Fruit fly (Drosophila melanogaster) whole organism, embryonic: Measurements from ENCODE around the gene Nepl20.

Experiments used
- Adf1 ChIP-seq: fragments of 200-800 bp; sonication (Bioruptor generic); IDR thresholded peaks from 2 replicates; pipeline ENCODE4 v1.3.6; 2022; ENCODE audit warnings: missing biosample characterization, missing genetic modification characterization
- B-H2 ChIP-seq: fragments of 200-800 bp; sonication (Bioruptor generic); optimal IDR thresholded peaks from 2 replicates; lab custom pipeline; 2018; ENCODE audit warnings: missing biosample characterization, mild to moderate bottlenecking, missing genetic modification characterization
- CG11696 ChIP-seq: fragments of 200-800 bp; sonication (Bioruptor generic); IDR thresholded peaks from 2 replicates; pipeline ENCODE4 v1.3.6; 2022; ENCODE audit warnings: missing biosample characterization, missing genetic modification characterization
- CG12071 ChIP-seq: fragments of 200-800 bp; sonication (Bioruptor generic); optimal IDR thresholded peaks from 3 replicates; lab custom pipeline; 2018; ENCODE audit warnings: missing biosample characterization, mild to moderate bottlenecking, missing genetic modification characterization
- CG12155 ChIP-seq: fragments of 200-800 bp; sonication (Bioruptor generic); optimal IDR thresholded peaks from 3 replicates; lab custom pipeline; 2016; ENCODE audit warnings: missing biosample characterization, missing genetic modification characterization
- CG12219 ChIP-seq: fragments of 200-800 bp; sonication (Bioruptor generic); optimal IDR thresholded peaks from 3 replicates; lab custom pipeline; 2018; ENCODE audit warnings: missing biosample characterization, mild to moderate bottlenecking, missing genetic modification characterization
- CG12299 ChIP-seq: fragments of 200-800 bp; sonication (Bioruptor generic); optimal IDR thresholded peaks from 2 replicates; lab custom pipeline; 2018; ENCODE audit warnings: missing biosample characterization, mild to moderate bottlenecking, missing genetic modification characterization
- CG15073 ChIP-seq: fragments of 200-800 bp; sonication (Bioruptor generic); optimal IDR thresholded peaks from 2 replicates; lab custom pipeline; 2016; ENCODE audit warnings: missing biosample characterization, missing genetic modification characterization
- CG1602 ChIP-seq: fragments of 200-800 bp; sonication (Bioruptor generic); optimal IDR thresholded peaks from 3 replicates; lab custom pipeline; 2016; ENCODE audit warnings: missing biosample characterization, missing genetic modification characterization
- CG1647 ChIP-seq: fragments of 200-800 bp; sonication (Bioruptor generic); optimal IDR thresholded peaks from 3 replicates; lab custom pipeline; 2016; ENCODE audit warnings: missing biosample characterization, missing genetic modification characterization
- CG17186 ChIP-seq: fragments of 200-800 bp; sonication (Bioruptor generic); optimal IDR thresholded peaks from 3 replicates; lab custom pipeline; 2017; ENCODE audit warnings: missing biosample characterization, missing genetic modification reagents, missing genetic modification characterization
- CG17568 ChIP-seq: fragments of 200-800 bp; sonication (Bioruptor generic); optimal IDR thresholded peaks from 2 replicates; lab custom pipeline; 2018; ENCODE audit warnings: missing biosample characterization, mild to moderate bottlenecking, missing genetic modification characterization, moderate library complexity
- CG18476 ChIP-seq: fragments of 200-800 bp; sonication (Bioruptor generic); optimal IDR thresholded peaks from 2 replicates; lab custom pipeline; 2016; ENCODE audit warnings: missing biosample characterization, mild to moderate bottlenecking, missing genetic modification characterization
- CG3838 ChIP-seq: fragments of 200-800 bp; sonication (Bioruptor generic); optimal IDR thresholded peaks from 3 replicates; lab custom pipeline; 2016; ENCODE audit warnings: missing biosample characterization, missing genetic modification characterization
- CG43689 ChIP-seq: fragments of 200-800 bp; sonication (Bioruptor generic); IDR thresholded peaks from 2 replicates; pipeline ENCODE4 v1.3.6; 2022; ENCODE audit warnings: missing biosample characterization, missing genetic modification characterization
- CG4854 ChIP-seq: fragments of 200-800 bp; sonication (Bioruptor generic); optimal IDR thresholded peaks from 2 replicates; lab custom pipeline; 2016; ENCODE audit warnings: missing biosample characterization, missing genetic modification characterization, inconsistent platforms
- CG7556 ChIP-seq: fragments of 200-800 bp; sonication (Bioruptor generic); optimal IDR thresholded peaks from 2 replicates; lab custom pipeline; 2017; ENCODE audit warnings: missing biosample characterization, mild to moderate bottlenecking, missing genetic modification characterization
- CG8089 ChIP-seq: fragments of 200-800 bp; sonication (Bioruptor generic); optimal IDR thresholded peaks from 3 replicates; lab custom pipeline; 2016; ENCODE audit warnings: missing biosample characterization, missing genetic modification characterization
- CG9609 ChIP-seq: fragments of 200-800 bp; sonication (Bioruptor generic); optimal IDR thresholded peaks from 3 replicates; lab custom pipeline; 2016; ENCODE audit warnings: missing biosample characterization, missing genetic modification characterization
- D ChIP-seq, 2 experiments: fragments of 200-800 bp in 1 of 2; fragments of >200 bp in 1 of 2; sonication (Bioruptor generic) in 1 of 2; optimal IDR thresholded peaks; 2 replicates in 1 of 2; 3 replicates in 1 of 2; lab custom pipeline; 2017; ENCODE audit warnings: mild to moderate bottlenecking in 1 of 2, missing biosample characterization in 1 of 2, missing genetic modification characterization in 1 of 2, missing genetic modification reagents in 1 of 2
- D19B ChIP-seq: fragments of 200-800 bp; sonication (Bioruptor generic); optimal IDR thresholded peaks from 2 replicates; lab custom pipeline; 2017; ENCODE audit warnings: missing biosample characterization, mild to moderate bottlenecking, missing genetic modification characterization
- Dad ChIP-seq: fragments of 200-800 bp; sonication (Bioruptor generic); optimal IDR thresholded peaks from 3 replicates; lab custom pipeline; 2016; ENCODE audit warnings: missing biosample characterization, missing genetic modification characterization
- Dek ChIP-seq: fragments of 200-800 bp; sonication (Bioruptor generic); optimal IDR thresholded peaks from 3 replicates; lab custom pipeline; 2019; ENCODE audit warnings: missing biosample characterization, mild to moderate bottlenecking, missing genetic modification characterization, moderate library complexity
- Eip74EF ChIP-seq, 2 experiments: fragments of 200-800 bp in 1 of 2; fragments of >200 bp in 1 of 2; sonication (Bioruptor generic) in 1 of 2; optimal IDR thresholded peaks; 2 replicates each; lab custom pipeline; 2017 to 2019; ENCODE audit warnings: missing biosample characterization in 2 of 2, missing genetic modification characterization in 2 of 2, mild to moderate bottlenecking in 1 of 2, moderate library complexity in 1 of 2
- Elba2 ChIP-seq: fragments of 200-800 bp; sonication (Bioruptor generic); optimal IDR thresholded peaks from 3 replicates; lab custom pipeline; 2016; ENCODE audit warnings: missing biosample characterization, missing genetic modification characterization
- Hmr ChIP-seq: fragments of 200-800 bp; sonication (Bioruptor generic); optimal IDR thresholded peaks from 3 replicates; lab custom pipeline; 2017; ENCODE audit warnings: mild to moderate bottlenecking, missing biosample characterization, missing genetic modification reagents, missing genetic modification characterization
- Hr39 ChIP-seq: fragments of >200 bp; optimal IDR thresholded peaks from 2 replicates; lab custom pipeline; 2017
- Nf-YC ChIP-seq: fragments of 200-800 bp; optimal IDR thresholded peaks from 3 replicates; lab custom pipeline; 2019; ENCODE audit warnings: missing biosample characterization, mild to moderate bottlenecking, missing genetic modification characterization, moderate library complexity
- Opbp ChIP-seq: fragments of 200-800 bp; sonication (Bioruptor generic); IDR thresholded peaks from 3 replicates; pipeline ENCODE4 v1.3.6; 2022; ENCODE audit warnings: missing biosample characterization, missing genetic modification characterization; ENCODE audit not compliant: partially characterized antibody
- Optix ChIP-seq: fragments of 200-800 bp; sonication (Bioruptor generic); IDR thresholded peaks from 3 replicates; pipeline ENCODE4 v1.3.6; 2022; ENCODE audit warnings: missing biosample characterization, missing genetic modification characterization
- Sry-δ ChIP-seq: fragments of 200-800 bp; sonication (Bioruptor generic); optimal IDR thresholded peaks from 2 replicates; lab custom pipeline; 2016; ENCODE audit warnings: missing biosample characterization, missing genetic modification characterization
- bcd ChIP-seq: fragments of 200-800 bp; sonication (Bioruptor generic); optimal IDR thresholded peaks from 2 replicates; lab custom pipeline; 2017; ENCODE audit warnings: missing biosample characterization, mild to moderate bottlenecking, missing genetic modification characterization
- cad ChIP-seq: fragments of >200 bp; optimal IDR thresholded peaks from 2 replicates; lab custom pipeline; 2017; ENCODE audit warnings: missing biosample characterization, missing genetic modification characterization
- chif ChIP-seq, 2 experiments: fragments of 200-800 bp; sonication (Bioruptor generic); optimal IDR thresholded peaks; 3 replicates each; lab custom pipeline; 2016; ENCODE audit warnings: missing biosample characterization in 2 of 2, missing genetic modification characterization in 2 of 2
- chn ChIP-seq: fragments of 200-800 bp; sonication (Bioruptor generic); optimal IDR thresholded peaks from 2 replicates; lab custom pipeline; 2016; ENCODE audit warnings: missing biosample characterization, missing genetic modification characterization
- ci ChIP-seq: fragments of 200-800 bp; sonication (Bioruptor generic); IDR thresholded peaks from 3 replicates; pipeline ENCODE4 v1.3.6; 2022; ENCODE audit warnings: missing biosample characterization, missing genetic modification characterization
- crp ChIP-seq, 2 experiments: fragments of 200-800 bp; sonication (Bioruptor generic); optimal IDR thresholded peaks; 2 replicates in 1 of 2; 3 replicates in 1 of 2; lab custom pipeline; 2017; ENCODE audit warnings: missing biosample characterization in 2 of 2, missing genetic modification characterization in 2 of 2, mild to moderate bottlenecking in 1 of 2, moderate library complexity in 1 of 2
- ems ChIP-seq: fragments of 200-800 bp; sonication (Bioruptor generic); optimal IDR thresholded peaks from 3 replicates; lab custom pipeline; 2016; ENCODE audit warnings: missing biosample characterization, missing genetic modification characterization
- en ChIP-seq: fragments of 200-800 bp; sonication (Bioruptor generic); optimal IDR thresholded peaks from 2 replicates; lab custom pipeline; 2016; ENCODE audit warnings: missing biosample characterization, missing genetic modification characterization
- ewg ChIP-seq: fragments of 200-800 bp; sonication (Bioruptor generic); optimal IDR thresholded peaks from 3 replicates; lab custom pipeline; 2017; ENCODE audit warnings: mild to moderate bottlenecking, missing biosample characterization, missing genetic modification reagents, missing genetic modification characterization
- jing ChIP-seq: fragments of 200-800 bp; sonication (Bioruptor generic); optimal IDR thresholded peaks from 2 replicates; lab custom pipeline; 2018; ENCODE audit warnings: missing biosample characterization, mild to moderate bottlenecking, missing genetic modification characterization
- ken ChIP-seq: fragments of 200-800 bp; sonication (Bioruptor generic); IDR thresholded peaks from 3 replicates; pipeline ENCODE4 v1.3.6; 2022; ENCODE audit warnings: missing biosample characterization, missing genetic modification characterization
- lab ChIP-seq: fragments of 200-800 bp; sonication (Bioruptor generic); optimal IDR thresholded peaks from 3 replicates; lab custom pipeline; 2017; ENCODE audit warnings: missing biosample characterization, missing genetic modification characterization, mild to moderate bottlenecking, moderate library complexity, missing genetic modification reagents
- rib ChIP-seq: fragments of 200-800 bp; sonication (Bioruptor generic); IDR thresholded peaks from 2 replicates; pipeline ENCODE4 v1.3.6; 2022; ENCODE audit warnings: missing biosample characterization, missing genetic modification characterization
- schlank ChIP-seq: fragments of 200-800 bp; sonication (Bioruptor generic); optimal IDR thresholded peaks from 2 replicates; lab custom pipeline; 2018; ENCODE audit warnings: missing biosample characterization, mild to moderate bottlenecking, missing genetic modification characterization
- sna ChIP-seq: fragments of 200-800 bp; sonication (Bioruptor generic); IDR thresholded peaks from 2 replicates; pipeline ENCODE4 v1.3.6; 2022; ENCODE audit warnings: missing biosample characterization, missing genetic modification characterization; ENCODE audit not compliant: partially characterized antibody
- tio ChIP-seq: fragments of 200-800 bp; sonication (Bioruptor generic); optimal IDR thresholded peaks from 2 replicates; lab custom pipeline; 2017; ENCODE audit warnings: missing biosample characterization, missing genetic modification characterization, inconsistent platforms
- tll ChIP-seq, 2 experiments: fragments of 200-800 bp in 1 of 2; fragments of >200 bp in 1 of 2; sonication (Bioruptor generic) in 1 of 2; optimal IDR thresholded peaks; 2 replicates each; lab custom pipeline; 2017 to 2019; ENCODE audit warnings: missing biosample characterization in 2 of 2, missing genetic modification characterization in 2 of 2, mild to moderate bottlenecking in 1 of 2, moderate library complexity in 1 of 2
- tna ChIP-seq: fragments of 200-800 bp; sonication (Bioruptor generic); IDR thresholded peaks from 2 replicates; pipeline ENCODE4 v1.3.6; 2022; ENCODE audit warnings: missing biosample characterization, missing genetic modification characterization; ENCODE audit not compliant: partially characterized antibody
- zfh2 ChIP-seq: fragments of 200-800 bp; sonication (Bioruptor generic); optimal IDR thresholded peaks from 2 replicates; lab custom pipeline; 2016; ENCODE audit warnings: missing biosample characterization, missing genetic modification characterization

The Nepl20 gene

DNA sequence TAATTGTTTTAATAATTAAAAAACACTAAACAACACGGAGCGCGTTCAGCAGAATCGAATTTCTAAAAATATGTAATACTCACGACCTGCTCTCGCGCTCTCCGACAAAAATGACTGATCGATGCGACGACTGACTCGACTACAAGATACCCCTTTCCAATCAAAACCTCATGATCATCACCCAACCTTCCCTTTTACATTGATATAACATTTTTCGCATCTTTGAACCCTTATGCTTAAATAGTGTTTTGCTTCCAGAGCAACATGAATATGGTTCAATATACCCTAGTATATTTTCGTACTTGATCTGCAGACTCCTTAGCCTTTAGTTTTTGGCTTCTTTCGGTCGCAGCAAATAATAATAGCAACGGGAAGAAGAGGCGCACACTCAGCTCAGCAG, 31.2 kb downstream of the Nepl20 start (continued):
- TF ChIP-seq en (GFP tag; lab: Kevin White, UChicago) (peak; percentile 49), Elba2 (GFP tag; lab: Kevin White, UChicago) (no peak), CG1602 (GFP tag; lab: Kevin White, UChicago) (peak; percentile 60), Adf1 (GFP tag; lab: Robert Waterston, UW) (0 out of 2 replicates have a peak, but pooled peaks have one; percentile 13), CG18476 (GFP tag; lab: Kevin White, UChicago) (peak; percentile 24), D (optimal IDR thresholded peaks at IDR 0.05; lab: Kevin White, UChicago) (no peak), D (GFP tag; optimal IDR thresholded peaks at IDR 0.05; lab: Kevin White, UChicago) (no peak), tio (no peak), D19B (GFP tag; lab: Kevin White, UChicago) (peak; percentile 93), CG3838 (no peak), tna (GFP tag; lab: Robert Waterston, UW) (no peak), chn (GFP tag; lab: Kevin White, UChicago) (peak; percentile 59), jing (GFP tag; lab: Kevin White, UChicago) (peak; percentile 70), tll (GFP tag; optimal IDR thresholded peaks at IDR 0.05; lab: Kevin White, UChicago) (no peak), Opbp (no peak), Hr39 (lab: Kevin White, UChicago) (no peak), rib (GFP tag; lab: Robert Waterston, UW) (peak; percentile 47; the same call in 1 of the 2 replicates), Optix (peak; percentile 78), CG12219 (GFP tag; lab: Kevin White, UChicago) (peak; percentile 70), CG17186 (GFP tag; lab: Kevin White, UChicago) (peak; percentile 34), sna (GFP tag; lab: Robert Waterston, UW) (no peak), CG11696 (GFP tag; lab: Robert Waterston, UW) (peak; percentile 67; the same call in 1 of the 2 replicates), ems (peak; percentile 67), ewg (GFP tag; lab: Kevin White, UChicago) (peak; percentile 60), Hmr (GFP tag; lab: Kevin White, UChicago) (peak; percentile 51), crp (GFP tag; optimal IDR thresholded peaks at IDR 0.05; lab: Kevin White, UChicago) (peak in 1 of 2 experiments; percentile 30), Nf-YC (tag; lab: Kevin White, UChicago) (no peak), Eip74EF (GFP tag; optimal IDR thresholded peaks at IDR 0.05; lab: Kevin White, UChicago) (peak in 1 of 2 experiments; percentile 51), CG9609 (GFP tag; lab: Kevin White, UChicago) (peak; percentile 61), CG4854 (GFP tag; lab: Kevin White, UChicago) (no peak), CG12155 (GFP tag; lab: Kevin White, UChicago) (peak; percentile 64), zfh2 (GFP tag; lab: Kevin White, UChicago) (peak; percentile 71), schlank (tag; lab: Kevin White, UChicago) (peak; percentile 7), CG7556 (GFP tag; lab: Kevin White, UChicago) (peak; percentile 43), bcd (GFP tag; lab: Kevin White, UChicago) (peak; percentile 71), Sry-δ (GFP tag; lab: Kevin White, UChicago) (peak; percentile 33), CG12071 (GFP tag; lab: Kevin White, UChicago) (peak; percentile 66), CG1647 (GFP tag; lab: Kevin White, UChicago) (peak; percentile 51), CG15073 (GFP tag; lab: Kevin White, UChicago) (no peak), chif (GFP tag; optimal IDR thresholded peaks at IDR 0.05; lab: Kevin White, UChicago) (peak; percentile 75), CG8089 (peak; percentile 65), CG43689 (GFP tag; lab: Robert Waterston, UW) (peak; percentile 47; the same call in 1 of the 2 replicates), cad (GFP tag; lab: Kevin White, UChicago) (no peak), lab (GFP tag; lab: Kevin White, UChicago) (peak; percentile 72), Dek (peak; percentile 44), CG17568 (GFP tag; lab: Kevin White, UChicago) (no peak), ken (GFP tag; lab: Robert Waterston, UW) (peak; percentile 74; the same call in 2 of the 3 replicates), ci (GFP tag; lab: Robert Waterston, UW) (peak; percentile 88), B-H2 (GFP tag; lab: Kevin White, UChicago) (no peak), Dad (GFP tag; lab: Kevin White, UChicago) (peak; percentile 70), CG12299 (tag; lab: Kevin White, UChicago) (no peak)
